Fruit fly (Drosophila melanogaster): Measurements from ENCODE around the gene CG33642.

DNA sequence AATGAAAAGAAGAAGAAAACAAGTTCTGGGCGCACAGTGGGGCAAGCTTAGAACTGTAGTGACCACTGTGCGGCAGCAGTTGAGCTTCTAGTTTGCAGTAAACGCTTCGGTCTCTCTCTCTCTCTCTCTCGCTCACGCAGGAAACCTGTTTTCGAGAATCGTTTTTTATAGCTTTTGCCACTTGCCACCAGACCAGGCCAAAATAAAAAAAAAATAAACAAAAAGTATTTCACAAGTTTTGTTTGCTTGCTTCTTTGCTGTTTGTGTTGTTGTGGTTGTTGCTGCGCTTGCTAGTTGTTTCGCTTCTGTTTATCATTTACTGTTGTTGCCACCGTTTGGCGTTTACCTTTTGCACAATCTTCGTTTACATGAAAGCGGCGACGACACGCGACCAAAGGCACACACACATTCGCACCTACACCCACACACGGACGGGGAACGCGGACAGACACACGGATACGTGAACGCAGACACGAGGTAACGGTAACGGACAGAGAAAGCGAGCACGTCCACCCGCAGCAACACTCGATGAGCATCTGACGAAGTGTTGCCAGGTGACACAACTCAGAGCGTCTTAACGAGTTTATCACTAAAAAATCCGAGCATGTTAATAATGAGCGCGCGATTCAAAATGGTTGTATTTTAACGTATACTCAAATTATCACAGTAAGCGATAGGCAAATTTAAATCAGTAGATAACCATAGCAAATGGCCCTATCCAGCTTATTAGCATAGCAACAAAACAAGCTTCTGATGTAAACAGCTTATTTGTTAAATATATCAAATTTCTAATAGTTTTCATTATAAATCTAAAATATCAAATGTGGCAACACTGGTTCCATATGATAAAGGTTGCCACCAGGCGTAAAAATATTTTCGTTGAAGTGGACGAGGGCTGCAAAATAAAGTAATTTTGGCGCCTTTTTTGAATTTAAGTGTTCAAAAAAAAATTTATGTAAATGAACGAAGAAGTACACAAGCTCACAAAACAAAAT is 19.3 kb downstream of the CG33642 start, which contains the start of gene B4:
- TF ChIP-seq psq (optimal IDR thresholded peaks at IDR 0.05) (no peak), Myc (optimal IDR thresholded peaks at IDR 0.05) (no peak), insv (optimal IDR thresholded peaks at IDR 0.05) (no peak), ttk (optimal IDR thresholded peaks at IDR 0.05) (no peak), h (optimal IDR thresholded peaks at IDR 0.05) (no peak)
